Worm (Caenorhabditis elegans): ENCODE results near the gene tkr-1.
"Not testable (repeated sequence)": the region's sequence is repeated elsewhere in the genome, so short reads cannot be mapped to it uniquely, and the experiment has no call there.

ce11 chrIII:9420231-9420630 lies 36.6 kb downstream of the tkr-1 start, which contains the start of gene T26G10.4:
- not testable (repeated sequence) for TF ChIP-seq nhr-12, snpc-4, nhr-10 (tag; optimal IDR thresholded peaks at IDR 0.05)

Measured in whole organism, L2 larva.